Fruit fly (Drosophila melanogaster): Measurements from ENCODE around the gene dac.
A peak's percentile ranks its signal among the peaks of the same experiment; 100 is the strongest.

The dac gene

DNA sequence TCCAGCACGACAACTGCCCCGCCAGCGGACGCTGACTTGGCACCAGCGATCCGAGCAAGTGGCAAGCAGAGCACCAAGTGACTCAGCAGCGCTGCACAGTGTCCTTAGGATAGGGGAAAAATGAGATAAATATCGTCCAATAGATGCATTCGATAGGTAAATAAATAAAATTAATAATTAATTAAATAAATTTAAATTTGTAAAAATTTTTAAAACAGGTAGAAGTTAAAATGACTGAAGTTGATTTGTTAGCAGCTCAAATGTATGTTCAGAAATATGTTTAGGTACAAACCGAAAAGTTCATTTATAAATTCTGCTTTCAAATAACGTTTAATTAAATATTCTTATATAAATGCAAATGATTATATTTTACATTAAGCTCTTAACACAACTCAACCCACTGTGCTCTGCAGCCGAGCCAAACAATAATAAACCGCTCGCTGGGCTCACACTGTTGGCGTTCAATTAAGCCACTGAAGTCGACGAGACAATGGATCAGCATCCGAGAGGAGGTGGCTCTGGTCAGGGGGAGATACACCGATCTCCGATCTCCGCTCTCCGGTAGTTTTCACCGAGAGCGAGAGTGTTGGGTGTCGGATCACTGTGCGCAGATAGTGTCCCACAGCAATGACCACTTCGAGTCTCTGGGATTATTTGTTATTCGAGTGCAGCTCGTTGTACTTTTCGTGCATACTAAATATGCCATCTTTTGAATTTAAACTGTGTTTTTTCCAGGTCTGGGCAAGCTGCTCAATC is 37.2 kb downstream of the dac start, which contains the start of gene CG5888:
Gene CG5888, minus strand, starts transcription at position 19 of the 756 bp plus-strand sequence.
- TF ChIP-seq CG8478 (optimal IDR thresholded peaks at IDR 0.05) (no peak), CTCF (optimal IDR thresholded peaks at IDR 0.05) (no peak)

- TF ChIP-seq CTCF (optimal IDR thresholded peaks at IDR 0.05) (no peak), CG8478 (optimal IDR thresholded peaks at IDR 0.05) (no peak)
Measured at dm6 chr2L:16447875-16448412, 37.9 kb downstream of the dac start.

dm6 chr2L:16446975-16447509 is 38.8 kb downstream of the dac start, which contains the start of gene Idgf2:
Idgf2 (plus strand) TSS chr2L:16447330.
- TF ChIP-seq CTCF (optimal IDR thresholded peaks at IDR 0.05) (no peak), CG8478 (optimal IDR thresholded peaks at IDR 0.05) (no peak)

- TF ChIP-seq CG8478 (optimal IDR thresholded peaks at IDR 0.05) = no peak
- no peak for TF ChIP-seq CTCF (optimal IDR thresholded peaks at IDR 0.05)
Measured at dm6 chr2L:16445034-16445433, 40.8 kb downstream of the dac start, which contains the start of gene Idgf1. Idgf1 (plus strand) TSS chr2L:16445278.

DNA sequence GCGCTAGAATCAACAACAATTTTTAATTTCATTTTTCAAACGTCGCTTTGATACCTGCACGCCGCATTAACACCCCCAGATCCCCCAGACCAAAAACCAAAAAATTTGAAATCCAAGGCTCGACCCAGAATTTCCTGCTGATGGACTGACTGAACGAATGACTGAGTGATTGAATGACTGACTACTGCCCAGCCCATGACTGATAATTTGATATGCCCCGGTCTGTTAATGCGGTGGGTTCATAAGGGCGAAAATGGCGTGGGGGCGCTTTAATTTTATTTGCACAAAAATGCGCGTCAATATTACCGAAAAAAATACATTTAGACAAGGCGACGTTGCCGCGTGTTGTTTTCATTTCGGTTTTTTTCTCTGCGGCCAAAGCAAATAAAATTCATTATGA is 43.2 kb downstream of the dac start:
- no peak for TF ChIP-seq CG8478 (optimal IDR thresholded peaks at IDR 0.05)

DNA sequence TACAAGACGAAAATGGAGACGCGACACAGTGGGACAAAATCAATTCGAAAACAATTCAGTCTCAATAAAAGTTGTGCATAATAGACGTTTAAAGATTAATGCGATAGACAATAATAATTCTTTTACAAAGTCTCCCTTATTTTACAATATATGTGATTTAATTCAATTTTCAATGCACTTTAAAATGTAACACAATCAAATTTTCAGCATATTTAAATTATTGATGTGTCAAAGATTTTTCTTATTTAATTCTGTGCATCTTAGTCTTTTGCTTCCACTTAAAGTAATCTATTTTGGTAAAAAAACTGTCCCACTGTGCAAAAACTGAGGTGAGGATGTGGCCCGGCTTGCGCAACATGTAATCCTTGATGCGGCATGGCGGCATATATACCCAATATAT is 47.9 kb downstream of the dac start:
- TF ChIP-seq CG8478 (optimal IDR thresholded peaks at IDR 0.05) (no peak), CTCF (optimal IDR thresholded peaks at IDR 0.05) (no peak)

DNA sequence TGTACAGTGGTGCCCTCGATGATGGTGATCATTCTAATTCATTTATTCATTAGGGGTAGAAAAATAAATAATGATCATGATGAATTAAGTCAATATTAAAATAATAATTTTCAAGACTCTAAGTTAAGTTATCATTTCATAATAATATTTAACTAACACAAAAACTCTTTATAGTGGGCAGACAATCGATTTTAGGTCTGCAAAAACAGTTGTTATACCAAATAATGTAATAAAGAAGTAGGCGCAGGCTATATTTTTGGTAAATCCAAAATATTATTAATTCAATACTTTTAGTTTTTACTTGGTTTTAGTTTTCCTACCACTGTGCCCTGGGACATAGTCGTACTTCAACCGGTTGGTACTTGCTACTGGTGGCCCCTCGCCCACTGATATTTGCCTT is 50.2 kb downstream of the dac start:
- no peak for TF ChIP-seq CG8478 (optimal IDR thresholded peaks at IDR 0.05)
- no peak for TF ChIP-seq CTCF (optimal IDR thresholded peaks at IDR 0.05)

dm6 chr2L:16422657-16423473 is 62.9 kb downstream of the dac start:
- TF ChIP-seq CG8478 (optimal IDR thresholded peaks at IDR 0.05) = peak; percentile 18
- peak; percentile 51 to 60 for TF ChIP-seq CTCF (optimal IDR thresholded peaks at IDR 0.05)

All from S2 (cell line).